Worm (Caenorhabditis elegans) whole organism, late embryonic: ENCODE results near the gene erp-44.3.

ENCODE experiments used
- F13H6.1 ChIP-seq: sonication (generic microtip); optimal IDR thresholded peaks from 2 replicates; lab custom pipeline; 2016; ENCODE audit warnings: missing genetic modification characterization, missing compliant biosample characterization
- ceh-14 ChIP-seq: sonication (generic microtip); optimal IDR thresholded peaks from 2 replicates; lab custom pipeline; 2016; ENCODE audit warnings: missing genotype, missing genetic modification characterization, missing compliant biosample characterization
- ceh-18 ChIP-seq: sonication (generic microtip); optimal IDR thresholded peaks from 2 replicates; lab custom pipeline; 2016; ENCODE audit warnings: missing genetic modification characterization, missing compliant biosample characterization
- ceh-19 ChIP-seq: fragments of 200-800 bp; sonication (Bioruptor generic); optimal IDR thresholded peaks from 2 replicates; lab custom pipeline; 2018; ENCODE audit warnings: mild to moderate bottlenecking, missing genetic modification characterization, missing compliant biosample characterization
- ceh-22 ChIP-seq: sonication (generic microtip); optimal IDR thresholded peaks from 2 replicates; lab custom pipeline; 2017; ENCODE audit warnings: missing biosample characterization, missing genetic modification characterization
- ceh-30 ChIP-seq: fragments of 150-350 bp; optimal IDR thresholded peaks from 2 replicates; lab custom pipeline; 2014; ENCODE audit warnings: missing biosample characterization, missing genetic modification characterization
- ceh-31 ChIP-seq: sonication (generic microtip); optimal IDR thresholded peaks from 2 replicates; lab custom pipeline; 2016; ENCODE audit warnings: missing genetic modification characterization, missing compliant biosample characterization
- ceh-48 ChIP-seq: sonication (generic microtip); optimal IDR thresholded peaks from 2 replicates; lab custom pipeline; 2016; ENCODE audit warnings: missing genetic modification characterization, inconsistent platforms, missing compliant biosample characterization
- ceh-6 ChIP-seq: fragments of 200-800 bp; sonication (Bioruptor generic); optimal IDR thresholded peaks from 2 replicates; lab custom pipeline; 2018; ENCODE audit warnings: mild to moderate bottlenecking, missing genetic modification characterization, missing compliant biosample characterization
- ceh-9 ChIP-seq: sonication (generic microtip); optimal IDR thresholded peaks from 2 replicates; lab custom pipeline; 2016; ENCODE audit warnings: mild to moderate bottlenecking, missing genetic modification characterization, inconsistent platforms, missing compliant biosample characterization
- che-1 ChIP-seq: sonication (generic microtip); optimal IDR thresholded peaks from 2 replicates; lab custom pipeline; 2016; ENCODE audit warnings: mild to moderate bottlenecking, missing genetic modification characterization, missing compliant biosample characterization
- dmd-4 ChIP-seq: sonication (generic microtip); optimal IDR thresholded peaks from 2 replicates; lab custom pipeline; 2016; ENCODE audit warnings: borderline replicate concordance, missing genetic modification characterization, missing compliant biosample characterization
- elt-2 ChIP-seq: sonication (generic microtip); optimal IDR thresholded peaks from 2 replicates; lab custom pipeline; 2016; ENCODE audit warnings: missing genetic modification reagents, missing genetic modification characterization, missing compliant biosample characterization
- elt-4 ChIP-seq: sonication (generic microtip); optimal IDR thresholded peaks from 2 replicates; lab custom pipeline; 2016; ENCODE audit warnings: missing genetic modification characterization, missing compliant biosample characterization
- fkh-10 ChIP-seq: fragments of 150-350 bp; optimal IDR thresholded peaks from 2 replicates; lab custom pipeline; 2014; ENCODE audit warnings: missing biosample characterization, missing genetic modification reagents, missing genetic modification characterization
- fkh-6 ChIP-seq: sonication (generic microtip); optimal IDR thresholded peaks from 2 replicates; lab custom pipeline; 2016; ENCODE audit warnings: missing genetic modification characterization, missing compliant biosample characterization
- hlh-8 ChIP-seq: sonication (generic microtip); optimal IDR thresholded peaks from 2 replicates; lab custom pipeline; 2016; ENCODE audit warnings: missing genotype, missing genetic modification characterization, missing compliant biosample characterization
- lin-11 ChIP-seq: fragments of 200-800 bp; sonication (Bioruptor generic); optimal IDR thresholded peaks from 2 replicates; lab custom pipeline; 2018; ENCODE audit warnings: mild to moderate bottlenecking, missing genetic modification characterization, missing compliant biosample characterization
- mec-3 ChIP-seq: sonication (generic microtip); optimal IDR thresholded peaks from 2 replicates; lab custom pipeline; 2016; ENCODE audit warnings: borderline replicate concordance, missing genetic modification characterization, missing compliant biosample characterization
- nhr-11 ChIP-seq: fragments of 150-350 bp; optimal IDR thresholded peaks from 2 replicates; lab custom pipeline; 2014; ENCODE audit warnings: missing biosample characterization, missing genetic modification characterization
- nhr-232 ChIP-seq: sonication (generic microtip); optimal IDR thresholded peaks from 2 replicates; lab custom pipeline; 2016; ENCODE audit warnings: missing genetic modification characterization, missing compliant biosample characterization
- odd-2 ChIP-seq: sonication (generic microtip); optimal IDR thresholded peaks from 2 replicates; lab custom pipeline; 2017; ENCODE audit warnings: antibody characterized with exemption, mild to moderate bottlenecking, missing genetic modification characterization, missing compliant biosample characterization
- pag-3 ChIP-seq: sonication (generic microtip); optimal IDR thresholded peaks from 2 replicates; lab custom pipeline; 2016; ENCODE audit warnings: missing compliant biosample characterization, missing genetic modification characterization, borderline replicate concordance
- pat-9 ChIP-seq: fragments of 200-800 bp; sonication (Bioruptor generic); optimal IDR thresholded peaks from 2 replicates; lab custom pipeline; 2018; ENCODE audit warnings: mild to moderate bottlenecking, missing genetic modification characterization, moderate library complexity, missing compliant biosample characterization
- pros-1 ChIP-seq: fragments of 150-350 bp; optimal IDR thresholded peaks from 2 replicates; lab custom pipeline; 2014; ENCODE audit warnings: missing biosample characterization, missing genetic modification reagents, missing genetic modification characterization
- sdc-2 ChIP-seq: sonication (generic microtip); optimal IDR thresholded peaks from 2 replicates; lab custom pipeline; 2016; ENCODE audit warnings: missing genotype, missing genetic modification characterization, missing compliant biosample characterization
- sox-2 ChIP-seq: fragments of 200-800 bp; sonication (Bioruptor generic); IDR thresholded peaks from 2 replicates; pipeline ENCODE4 v1.3.6; 2022; ENCODE audit warnings: missing genetic modification reagents, missing genetic modification characterization, missing compliant biosample characterization
- unc-42 ChIP-seq: sonication (generic microtip); optimal IDR thresholded peaks from 2 replicates; lab custom pipeline; 2016; ENCODE audit warnings: missing genotype, missing genetic modification characterization, missing compliant biosample characterization
- unc-55 ChIP-seq: sonication (generic microtip); optimal IDR thresholded peaks from 2 replicates; lab custom pipeline; 2017; ENCODE audit warnings: missing biosample characterization, missing genetic modification reagents, missing genetic modification characterization
- unc-86 ChIP-seq: sonication (generic microtip); optimal IDR thresholded peaks from 2 replicates; lab custom pipeline; 2016; ENCODE audit warnings: missing genetic modification characterization, missing compliant biosample characterization
- zip-5 ChIP-seq: sonication (generic microtip); optimal IDR thresholded peaks from 2 replicates; lab custom pipeline; 2016; ENCODE audit warnings: missing genetic modification characterization, missing compliant biosample characterization

erp-44.3 gene

ce11 chrIV:8091539-8091938, 30.9 kb upstream of the erp-44.3 start:
- TF ChIP-seq pros-1 = no peak
- TF ChIP-seq F13H6.1 (tag; lab: Kevin White, UChicago) = no peak
- no peak for TF ChIP-seq ceh-48
- TF ChIP-seq ceh-14 (tag; lab: Kevin White, UChicago) = no peak
- TF ChIP-seq dmd-4 = no peak
- TF ChIP-seq ceh-6 (GFP tag; lab: Kevin White, UChicago) = no peak
- no peak for TF ChIP-seq ceh-9 (tag; lab: Kevin White, UChicago)
- TF ChIP-seq nhr-232 = no peak
- TF ChIP-seq ceh-31 = no peak
- no peak for TF ChIP-seq ceh-19 (GFP tag; lab: Kevin White, UChicago)

DNA sequence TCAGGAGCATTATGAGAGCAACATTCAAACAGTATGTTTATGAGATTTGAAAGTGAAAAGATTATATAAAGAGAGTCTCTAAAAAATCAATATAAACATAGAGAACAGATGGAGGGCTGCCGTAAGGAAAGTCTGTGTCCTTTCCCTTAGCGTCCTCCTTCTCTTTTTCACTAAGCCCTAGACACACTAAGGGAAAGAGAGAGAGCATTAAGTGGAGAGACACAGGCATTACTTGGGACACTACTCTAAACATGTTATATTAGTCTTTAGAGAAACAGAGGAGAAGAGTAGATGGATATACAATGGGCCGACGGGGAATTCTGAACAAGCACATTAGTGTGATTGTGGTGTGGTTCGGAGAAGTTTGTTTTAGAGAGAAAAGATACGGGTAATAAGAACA, 26.1 kb upstream of the erp-44.3 start:
- TF ChIP-seq lin-11 (tag; lab: Kevin White, UChicago) (no peak), ceh-19 (GFP tag; lab: Kevin White, UChicago) (no peak), zip-5 (tag; lab: Kevin White, UChicago) (no peak), unc-86 (tag; lab: Kevin White, UChicago) (no peak), hlh-8 (no peak), ceh-6 (GFP tag; lab: Kevin White, UChicago) (no peak), che-1 (tag; lab: Kevin White, UChicago) (no peak), unc-42 (tag; lab: Kevin White, UChicago) (peak; percentile 7), pat-9 (no peak)
- TF ChIP-seq, all 69 proteins: peak for 1

DNA sequence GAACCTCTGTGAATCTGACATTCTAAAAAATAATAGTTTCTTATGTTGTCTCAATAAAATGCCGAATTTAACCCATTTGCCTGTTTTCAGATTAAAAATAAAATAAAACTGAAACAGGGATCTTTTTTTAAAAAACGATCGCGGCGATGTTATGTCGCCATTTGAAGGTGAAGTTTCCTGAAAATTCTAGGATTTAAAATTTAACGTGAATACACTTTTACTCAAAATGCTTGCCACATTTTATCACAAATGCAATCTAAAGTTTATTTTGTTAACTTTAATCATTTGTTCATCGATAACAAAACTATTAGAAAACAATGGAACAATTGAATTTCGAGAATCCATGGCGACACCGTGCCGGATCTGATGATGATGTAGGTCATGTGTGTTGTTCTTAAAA, 22.8 kb upstream of the erp-44.3 start, which contains the start of gene Y42H9AR.2:
Gene Y42H9AR.2, plus strand, starts transcription at position 301 of the 400 bp plus-strand sequence.
- TF ChIP-seq ceh-30 (no peak), fkh-10 (GFP tag; lab: Kevin White, UChicago) (no peak), lin-11 (tag; lab: Kevin White, UChicago) (no peak), fkh-6 (no peak)

DNA sequence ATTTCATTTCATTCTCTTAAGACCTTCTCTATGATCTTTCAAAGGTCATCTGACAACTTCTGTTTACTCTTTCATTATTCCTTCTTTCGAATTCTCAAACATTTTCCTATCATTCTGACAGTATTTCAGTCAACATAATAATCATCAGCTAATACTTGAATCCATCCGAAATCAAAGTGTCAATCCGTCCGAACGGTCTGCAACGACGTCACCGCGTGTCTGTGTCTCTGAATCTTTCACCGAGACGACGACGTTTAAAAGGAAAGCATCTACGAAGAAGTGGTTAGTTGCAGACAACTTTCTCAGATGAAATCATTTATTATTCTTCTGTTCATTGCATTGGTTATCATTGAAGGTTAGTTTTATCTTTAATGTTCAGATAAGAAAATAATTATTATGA, 20.2 kb upstream of the erp-44.3 start, which contains the start of gene Y42H9AR.5:
Gene Y42H9AR.5, plus strand, starts transcription at position 301 of the 400 bp plus-strand sequence.
- no peak for TF ChIP-seq elt-4 (tag; lab: Kevin White, UChicago)
- peak; percentile 82 for TF ChIP-seq elt-2
- no peak for TF ChIP-seq lin-11 (tag; lab: Kevin White, UChicago)
- TF ChIP-seq nhr-232 = no peak
- TF ChIP-seq, all 69 proteins: peak for 1

- TF ChIP-seq unc-55 (GFP tag; lab: Kevin White, UChicago) (peak; percentile 28), ceh-22 (tag; lab: Kevin White, UChicago) (no peak)
These were observed 19.3 kb upstream of the erp-44.3 start for ce11 chrIV:8103196-8103595.

DNA sequence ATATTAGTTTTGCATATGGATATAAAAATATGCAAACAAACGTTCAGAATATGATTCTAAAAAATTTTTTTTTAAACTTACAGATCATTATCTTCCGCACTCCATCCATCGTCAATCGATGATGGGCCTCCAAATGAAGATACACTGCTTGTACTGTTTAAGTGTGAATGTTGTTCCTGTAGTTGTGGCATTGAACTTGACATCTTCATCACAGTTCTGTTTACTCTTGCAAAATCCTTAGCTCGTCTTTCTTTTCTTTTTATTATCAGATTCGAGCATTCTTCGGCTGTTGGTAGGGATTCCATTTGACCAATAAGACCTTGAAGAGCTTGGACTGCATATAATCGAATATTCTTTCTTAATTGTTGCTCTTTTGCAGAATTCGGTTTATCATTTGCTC, 17.4 kb upstream of the erp-44.3 start:
- TF ChIP-seq ceh-22 (tag; lab: Kevin White, UChicago) = no peak
- no peak for TF ChIP-seq fkh-10 (GFP tag; lab: Kevin White, UChicago)
- no peak for TF ChIP-seq nhr-11 (tag; lab: Kevin White, UChicago)
- no peak for TF ChIP-seq pag-3
- no peak for TF ChIP-seq sox-2 (GFP tag; lab: Robert Waterston, UW)
- no peak for TF ChIP-seq ceh-18 (tag; lab: Kevin White, UChicago)
- no peak for TF ChIP-seq fkh-6
- TF ChIP-seq mec-3 (tag; lab: Kevin White, UChicago) = no peak
- TF ChIP-seq sdc-2 = no peak
- TF ChIP-seq che-1 (tag; lab: Kevin White, UChicago) = no peak

DNA sequence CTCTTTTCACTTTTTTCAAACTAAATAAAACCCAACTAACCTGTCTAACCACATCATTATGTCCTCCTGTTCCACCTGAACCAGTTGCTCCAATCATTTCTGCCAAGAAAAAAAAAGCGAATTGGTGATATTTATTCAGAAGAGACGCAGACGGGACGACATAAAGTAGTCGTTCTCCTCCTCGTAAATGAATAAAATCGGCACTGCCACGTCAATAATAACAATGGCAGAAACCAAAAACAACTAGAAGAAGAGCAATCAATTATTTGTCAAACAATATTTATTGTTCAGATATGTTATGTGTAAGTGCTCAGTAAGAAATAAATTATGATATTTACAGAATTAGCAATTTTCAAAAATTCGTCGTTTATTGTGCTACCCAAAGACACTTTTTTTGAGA, 14.9 kb upstream of the erp-44.3 start, which contains the start of gene rabs-5:
Gene rabs-5, minus strand, starts transcription at position 101 of the 400 bp plus-strand sequence.
- TF ChIP-seq odd-2 (tag; lab: Kevin White, UChicago) (no peak), fkh-6 (no peak)
